Fruit fly (Drosophila melanogaster) whole organism, embryonic: ENCODE measurements around the gene janA.

Experiments used
- ATbp ChIP-seq: fragments of 200-800 bp; sonication (Bioruptor generic); optimal IDR thresholded peaks from 2 replicates; lab custom pipeline; 2017; ENCODE audit warnings: missing biosample characterization, mild to moderate bottlenecking, missing genetic modification characterization, missing genetic modification reagents
- Asciz ChIP-seq: fragments of 200-800 bp; sonication (Bioruptor generic); optimal IDR thresholded peaks from 2 replicates; lab custom pipeline; 2017; ENCODE audit warnings: missing biosample characterization, mild to moderate bottlenecking, missing genetic modification characterization, missing genetic modification reagents
- CG12219 ChIP-seq: fragments of 200-800 bp; sonication (Bioruptor generic); optimal IDR thresholded peaks from 3 replicates; lab custom pipeline; 2018; ENCODE audit warnings: missing biosample characterization, mild to moderate bottlenecking, missing genetic modification characterization
- CG13894 ChIP-seq: fragments of 200-800 bp; sonication (Bioruptor generic); optimal IDR thresholded peaks from 3 replicates; lab custom pipeline; 2018; ENCODE audit warnings: missing biosample characterization, mild to moderate bottlenecking, missing genetic modification characterization, moderate library complexity
- CG1603 ChIP-seq: fragments of 200-800 bp; sonication (Bioruptor generic); optimal IDR thresholded peaks from 2 replicates; lab custom pipeline; 2019; ENCODE audit warnings: missing biosample characterization, mild to moderate bottlenecking, missing genetic modification characterization, moderate library complexity
- CG16863 ChIP-seq: fragments of 200-800 bp; sonication (Bioruptor generic); optimal IDR thresholded peaks from 3 replicates; lab custom pipeline; 2016; ENCODE audit warnings: missing biosample characterization, missing genetic modification characterization
- CG1792 ChIP-seq: fragments of 200-800 bp; sonication (Bioruptor generic); optimal IDR thresholded peaks from 2 replicates; lab custom pipeline; 2016; ENCODE audit warnings: missing biosample characterization, missing genetic modification characterization
- CG18476 ChIP-seq: fragments of 200-800 bp; sonication (Bioruptor generic); optimal IDR thresholded peaks from 2 replicates; lab custom pipeline; 2016; ENCODE audit warnings: missing biosample characterization, mild to moderate bottlenecking, missing genetic modification characterization
- CG18599 ChIP-seq: fragments of 200-800 bp; sonication (Bioruptor generic); optimal IDR thresholded peaks from 3 replicates; lab custom pipeline; 2017; ENCODE audit warnings: missing biosample characterization, missing genetic modification characterization, mild to moderate bottlenecking, moderate library complexity, missing genetic modification reagents
- CG30403 ChIP-seq: fragments of 200-800 bp; sonication (Bioruptor generic); optimal IDR thresholded peaks from 3 replicates; lab custom pipeline; 2016; ENCODE audit warnings: missing biosample characterization, missing genetic modification characterization
- CG4424 ChIP-seq: fragments of 200-800 bp; sonication (Bioruptor generic); optimal IDR thresholded peaks from 3 replicates; lab custom pipeline; 2016; ENCODE audit warnings: missing biosample characterization, missing genetic modification characterization
- CG4854 ChIP-seq: fragments of 200-800 bp; sonication (Bioruptor generic); optimal IDR thresholded peaks from 2 replicates; lab custom pipeline; 2016; ENCODE audit warnings: missing biosample characterization, missing genetic modification characterization, inconsistent platforms
- CG7786 ChIP-seq: fragments of 200-800 bp; sonication (Bioruptor generic); optimal IDR thresholded peaks from 2 replicates; lab custom pipeline; 2016; ENCODE audit warnings: missing biosample characterization, missing genetic modification characterization
- CG7963 ChIP-seq: fragments of 200-800 bp; sonication (Bioruptor generic); IDR thresholded peaks from 3 replicates; pipeline ENCODE4 v1.3.6; 2022; ENCODE audit warnings: missing biosample characterization, missing genetic modification characterization; ENCODE audit not compliant: partially characterized antibody
- CG8478 ChIP-seq: fragments of >200 bp; optimal IDR thresholded peaks from 2 replicates; lab custom pipeline; 2018
- CG9727 ChIP-seq: fragments of 200-800 bp; sonication (Bioruptor generic); optimal IDR thresholded peaks from 3 replicates; lab custom pipeline; 2017; ENCODE audit warnings: missing biosample characterization, mild to moderate bottlenecking, missing genetic modification characterization
- CG9817 ChIP-seq: fragments of 200-800 bp; sonication (Bioruptor generic); optimal IDR thresholded peaks from 2 replicates; lab custom pipeline; 2018; ENCODE audit warnings: missing biosample characterization, mild to moderate bottlenecking, missing genetic modification characterization, moderate library complexity
- Dip3 ChIP-seq: fragments of 200-800 bp; sonication (Bioruptor generic); optimal IDR thresholded peaks from 3 replicates; lab custom pipeline; 2016; ENCODE audit warnings: missing biosample characterization, missing genetic modification characterization
- Dref ChIP-seq: fragments of 200-800 bp; sonication (Bioruptor generic); IDR thresholded peaks from 2 replicates; pipeline ENCODE4 v1.3.6; 2022; ENCODE audit warnings: missing biosample characterization, missing genetic modification characterization
- Ets97D ChIP-seq: fragments of 200-800 bp; sonication (Bioruptor generic); optimal IDR thresholded peaks from 3 replicates; lab custom pipeline; 2016; ENCODE audit warnings: missing biosample characterization, missing genetic modification characterization
- GATAe ChIP-seq: fragments of 200-800 bp; sonication (Bioruptor generic); conservative IDR thresholded peaks from 2 replicates; pipeline ENCODE4 v1.3.6; 2022; ENCODE audit warnings: missing biosample characterization, missing genetic modification characterization
- Med ChIP-seq: fragments of 200-800 bp; sonication (Bioruptor generic); peaks from one replicate; lab custom pipeline; 2016; ENCODE audit warnings: missing biosample characterization, missing genetic modification characterization, mild to moderate bottlenecking, inconsistent platforms, moderate library complexity
- Mrtf ChIP-seq: fragments of 200-800 bp; sonication (Bioruptor generic); IDR thresholded peaks from 3 replicates; pipeline ENCODE4 v1.3.6; 2022; ENCODE audit warnings: missing biosample characterization, missing genetic modification characterization
- Neu2 ChIP-seq: fragments of 200-800 bp; sonication (Bioruptor generic); optimal IDR thresholded peaks from 3 replicates; lab custom pipeline; 2016; ENCODE audit warnings: missing biosample characterization, missing genetic modification characterization, borderline replicate concordance
- Pdp1 ChIP-seq, 2 experiments: fragments of 200-800 bp; sonication (Bioruptor generic); optimal IDR thresholded peaks; 3 replicates each; lab custom pipeline; 2016; ENCODE audit warnings: missing biosample characterization in 2 of 2, missing genetic modification characterization in 2 of 2, mild to moderate bottlenecking in 1 of 2, moderate library complexity in 1 of 2
- Sry-β ChIP-seq: fragments of 200-800 bp; sonication (Bioruptor generic); optimal IDR thresholded peaks from 2 replicates; lab custom pipeline; 2018; ENCODE audit warnings: missing biosample characterization, mild to moderate bottlenecking, missing genetic modification characterization, moderate library complexity
- Ssrp ChIP-seq: fragments of 200-800 bp; sonication (Bioruptor generic); optimal IDR thresholded peaks from 2 replicates; lab custom pipeline; 2018; ENCODE audit warnings: missing biosample characterization, mild to moderate bottlenecking, missing genetic modification characterization, moderate library complexity
- Vsx1 ChIP-seq: fragments of 200-800 bp; sonication (Bioruptor generic); optimal IDR thresholded peaks from 2 replicates; lab custom pipeline; 2017; ENCODE audit warnings: missing biosample characterization, mild to moderate bottlenecking, missing genetic modification characterization, missing genetic modification reagents
- amos ChIP-seq: fragments of 200-800 bp; sonication (Bioruptor generic); IDR thresholded peaks from 2 replicates; pipeline ENCODE4 v1.3.6; 2022; ENCODE audit warnings: missing biosample characterization, missing genetic modification characterization; ENCODE audit not compliant: partially characterized antibody
- chinmo ChIP-seq: fragments of 200-800 bp; sonication (Bioruptor generic); IDR thresholded peaks from 4 replicates; pipeline ENCODE4 v1.3.6; 2022; ENCODE audit warnings: missing biosample characterization, missing genetic modification characterization; ENCODE audit not compliant: partially characterized antibody
- crol ChIP-seq: fragments of 200-800 bp; sonication (Bioruptor generic); IDR thresholded peaks from 2 replicates; pipeline ENCODE4 v1.3.6; 2022; ENCODE audit warnings: missing biosample characterization, missing genetic modification characterization
- dati ChIP-seq: fragments of 200-800 bp; sonication (Bioruptor generic); IDR thresholded peaks from 2 replicates; pipeline ENCODE4 v1.3.6; 2022; ENCODE audit warnings: missing biosample characterization, missing genetic modification characterization
- exex ChIP-seq: fragments of 200-800 bp; sonication (Bioruptor generic); optimal IDR thresholded peaks from 4 replicates; lab custom pipeline; 2018; ENCODE audit warnings: missing biosample characterization, mild to moderate bottlenecking, missing genetic modification characterization, moderate library complexity
- grn ChIP-seq: fragments of 200-800 bp; sonication (Bioruptor generic); optimal IDR thresholded peaks from 3 replicates; lab custom pipeline; 2017; ENCODE audit warnings: missing biosample characterization, missing genetic modification characterization
- insv ChIP-seq, 2 experiments: fragments of 200-800 bp; sonication (Bioruptor generic); optimal IDR thresholded peaks; 3 replicates each; lab custom pipeline; 2016 to 2018; ENCODE audit warnings: missing biosample characterization in 2 of 2, missing genetic modification characterization in 2 of 2
- lab ChIP-seq: fragments of 200-800 bp; sonication (Bioruptor generic); optimal IDR thresholded peaks from 3 replicates; lab custom pipeline; 2017; ENCODE audit warnings: missing biosample characterization, missing genetic modification characterization, mild to moderate bottlenecking, moderate library complexity, missing genetic modification reagents
- lov ChIP-seq, 2 experiments: fragments of 200-800 bp in 1 of 2; fragments of >200 bp in 1 of 2; sonication (Bioruptor generic) in 1 of 2; IDR thresholded peaks in 1 of 2; optimal IDR thresholded peaks in 1 of 2; 2 replicates in 1 of 2; 3 replicates in 1 of 2; pipeline versions ENCODE4 v1.3.6 to Lab custom; 2017 to 2022; ENCODE audit warnings: missing biosample characterization in 1 of 2, missing genetic modification characterization in 1 of 2
- mirr ChIP-seq: fragments of 200-800 bp; sonication (Bioruptor generic); optimal IDR thresholded peaks from 3 replicates; lab custom pipeline; 2018; ENCODE audit warnings: missing biosample characterization, mild to moderate bottlenecking, missing genetic modification characterization
- phol ChIP-seq: fragments of 200-800 bp; sonication (Bioruptor generic); optimal IDR thresholded peaks from 3 replicates; lab custom pipeline; 2018; ENCODE audit warnings: missing biosample characterization, mild to moderate bottlenecking, missing genetic modification characterization, moderate library complexity
- pros ChIP-seq: fragments of 200-800 bp; sonication (Bioruptor generic); optimal IDR thresholded peaks from 3 replicates; lab custom pipeline; 2019; ENCODE audit warnings: missing biosample characterization, mild to moderate bottlenecking, missing genetic modification characterization, moderate library complexity
- sens ChIP-seq: fragments of 200-800 bp; sonication (Bioruptor generic); peaks from one replicate; lab custom pipeline; 2016; ENCODE audit warnings: missing biosample characterization, missing genetic modification characterization
- sug ChIP-seq: fragments of 200-800 bp; optimal IDR thresholded peaks from 2 replicates; lab custom pipeline; 2019; ENCODE audit warnings: missing biosample characterization, mild to moderate bottlenecking, missing genetic modification characterization, moderate library complexity
- tna ChIP-seq: fragments of 200-800 bp; sonication (Bioruptor generic); IDR thresholded peaks from 2 replicates; pipeline ENCODE4 v1.3.6; 2022; ENCODE audit warnings: missing biosample characterization, missing genetic modification characterization; ENCODE audit not compliant: partially characterized antibody
- tup ChIP-seq: fragments of 200-800 bp; sonication (Bioruptor generic); optimal IDR thresholded peaks from 2 replicates; lab custom pipeline; 2016; ENCODE audit warnings: missing biosample characterization, mild to moderate bottlenecking, missing genetic modification characterization, moderate library complexity
- wdn ChIP-seq: fragments of 200-800 bp; sonication (Bioruptor generic); IDR thresholded peaks from 2 replicates; pipeline ENCODE4 v1.3.6; 2022; ENCODE audit warnings: missing biosample characterization, missing genetic modification characterization
- wek ChIP-seq: fragments of 200-800 bp; sonication (Bioruptor generic); optimal IDR thresholded peaks from 3 replicates; lab custom pipeline; 2018; ENCODE audit warnings: missing biosample characterization, mild to moderate bottlenecking, missing genetic modification characterization, moderate library complexity
- zf30C ChIP-seq: fragments of 200-800 bp; sonication (Bioruptor generic); optimal IDR thresholded peaks from 3 replicates; lab custom pipeline; 2018; ENCODE audit warnings: missing biosample characterization, mild to moderate bottlenecking, missing genetic modification characterization

The janA gene

dm6 chr3R:30066004-30066403 lies 26.7 kb upstream of the janA start (continued):
- TF ChIP-seq insv (GFP tag; optimal IDR thresholded peaks at IDR 0.05; lab: Kevin White, UChicago) (no peak), CG9727 (GFP tag; lab: Kevin White, UChicago) (no peak)

- TF ChIP-seq CG7963 (GFP tag; lab: Robert Waterston, UW) (no peak), CG7786 (no peak), Mrtf (GFP tag; lab: Robert Waterston, UW) (no peak), wek (GFP tag; lab: Kevin White, UChicago) (no peak), CG18599 (GFP tag; lab: Kevin White, UChicago) (peak; percentile 41), zf30C (GFP tag; lab: Kevin White, UChicago) (no peak), CG1792 (GFP tag; lab: Kevin White, UChicago) (no peak), crol (GFP tag; lab: Robert Waterston, UW) (0 out of 2 replicates have a peak, but pooled peaks have one; percentile 39), grn (peak; percentile 31), CG1603 (peak; percentile 2), CG8478 (lab: Kevin White, UChicago) (no peak), CG12219 (GFP tag; lab: Kevin White, UChicago) (no peak), ATbp (GFP tag; lab: Kevin White, UChicago) (peak; percentile 4), Neu2 (GFP tag; lab: Kevin White, UChicago) (no peak), Dip3 (no peak), CG16863 (GFP tag; lab: Kevin White, UChicago) (no peak), CG9817 (tag; lab: Kevin White, UChicago) (no peak), Asciz (no peak), lov (optimal IDR thresholded peaks at IDR 0.05; lab: Kevin White, UChicago) (no peak), lov (GFP tag; IDR thresholded peaks at IDR 0.05; lab: Robert Waterston, UW) (no peak), Pdp1 (GFP tag; optimal IDR thresholded peaks at IDR 0.05; lab: Kevin White, UChicago) (peak in 1 of 2 experiments; percentile 43), lab (GFP tag; lab: Kevin White, UChicago) (peak; percentile 33), Ssrp (tag; lab: Kevin White, UChicago) (no peak), dati (GFP tag; lab: Robert Waterston, UW) (no peak), CG4424 (GFP tag; lab: Kevin White, UChicago) (no peak), CG4854 (no peak), wdn (GFP tag; lab: Robert Waterston, UW) (no peak), GATAe (GFP tag; lab: Robert Waterston, UW) (peak; percentile 51), tup (GFP tag; lab: Kevin White, UChicago) (no peak), CG30403 (no peak), Sry-β (GFP tag; lab: Kevin White, UChicago) (no peak), CG13894 (tag; lab: Kevin White, UChicago) (no peak), Vsx1 (no peak), chinmo (GFP tag; lab: Robert Waterston, UW) (no peak; the same call in 3 of the 4 replicates), mirr (GFP tag; lab: Kevin White, UChicago) (peak; percentile 39), CG18476 (GFP tag; lab: Kevin White, UChicago) (no peak), sug (peak; percentile 78), sens (GFP tag; lab: Kevin White, UChicago) (peak; percentile 68), phol (tag; lab: Kevin White, UChicago) (no peak), exex (peak; percentile 61), Dref (GFP tag; lab: Robert Waterston, UW) (no peak), Ets97D (no peak), Med (GFP tag; lab: Kevin White, UChicago) (peak; percentile 66), amos (GFP tag; lab: Robert Waterston, UW) (no peak), tna (GFP tag; lab: Robert Waterston, UW) (no peak), pros (GFP tag; lab: Kevin White, UChicago) (no peak)
These were observed 24.4 kb upstream of the janA start for dm6 chr3R:30063704-30064103.
